Fruit fly (Drosophila melanogaster) whole organism, embryonic: ENCODE data around the gene Elp5.

ENCODE experiments used
- C15 ChIP-seq: fragments of 200-800 bp; sonication (Bioruptor generic); IDR thresholded peaks from 3 replicates; pipeline ENCODE4 v1.3.6; 2022; ENCODE audit warnings: missing biosample characterization, missing genetic modification characterization
- CG10209 ChIP-seq: fragments of 200-800 bp; sonication (Bioruptor generic); optimal IDR thresholded peaks from 3 replicates; lab custom pipeline; 2017; ENCODE audit warnings: missing biosample characterization, mild to moderate bottlenecking, missing genetic modification characterization, missing genetic modification reagents
- CG10274 ChIP-seq: fragments of 200-800 bp; sonication (Bioruptor generic); optimal IDR thresholded peaks from 3 replicates; lab custom pipeline; 2017; ENCODE audit warnings: missing biosample characterization, mild to moderate bottlenecking, missing genetic modification characterization
- CG11504 ChIP-seq: fragments of 200-800 bp; sonication (Bioruptor generic); optimal IDR thresholded peaks from 3 replicates; lab custom pipeline; 2019; ENCODE audit warnings: missing biosample characterization, mild to moderate bottlenecking, missing genetic modification characterization, moderate library complexity
- CG12104 ChIP-seq: fragments of 200-800 bp; sonication (Bioruptor generic); optimal IDR thresholded peaks from 3 replicates; lab custom pipeline; 2016; ENCODE audit warnings: missing biosample characterization, missing genetic modification characterization
- CG12219 ChIP-seq: fragments of 200-800 bp; sonication (Bioruptor generic); optimal IDR thresholded peaks from 3 replicates; lab custom pipeline; 2018; ENCODE audit warnings: missing biosample characterization, mild to moderate bottlenecking, missing genetic modification characterization
- CG13287 ChIP-seq: fragments of 200-800 bp; sonication (Bioruptor generic); IDR thresholded peaks from 2 replicates; pipeline ENCODE4 v1.3.6; 2022; ENCODE audit warnings: missing biosample characterization, missing genetic modification characterization; ENCODE audit not compliant: partially characterized antibody
- CG14667 ChIP-seq: fragments of 200-800 bp; sonication (Bioruptor generic); IDR thresholded peaks from 2 replicates; pipeline ENCODE4 v1.3.6; 2022; ENCODE audit warnings: missing biosample characterization, missing genetic modification characterization
- CG15479 ChIP-seq: fragments of 200-800 bp; sonication (Bioruptor generic); optimal IDR thresholded peaks from 3 replicates; lab custom pipeline; 2019; ENCODE audit warnings: missing biosample characterization, mild to moderate bottlenecking, missing genetic modification characterization, moderate library complexity
- CG17568 ChIP-seq: fragments of 200-800 bp; sonication (Bioruptor generic); optimal IDR thresholded peaks from 2 replicates; lab custom pipeline; 2018; ENCODE audit warnings: missing biosample characterization, mild to moderate bottlenecking, missing genetic modification characterization, moderate library complexity
- CG17912 ChIP-seq: fragments of 200-800 bp; sonication (Bioruptor generic); optimal IDR thresholded peaks from 2 replicates; lab custom pipeline; 2018; ENCODE audit warnings: missing biosample characterization, mild to moderate bottlenecking, missing genetic modification characterization
- CG18476 ChIP-seq: fragments of 200-800 bp; sonication (Bioruptor generic); optimal IDR thresholded peaks from 2 replicates; lab custom pipeline; 2016; ENCODE audit warnings: missing biosample characterization, mild to moderate bottlenecking, missing genetic modification characterization
- CG31224 ChIP-seq: fragments of 200-800 bp; sonication (Bioruptor generic); IDR thresholded peaks from 2 replicates; pipeline ENCODE4 v1.3.6; 2022; ENCODE audit warnings: missing biosample characterization, missing genetic modification characterization
- CG3163 ChIP-seq: fragments of 200-800 bp; sonication (Bioruptor generic); optimal IDR thresholded peaks from 3 replicates; lab custom pipeline; 2016; ENCODE audit warnings: missing biosample characterization, missing genetic modification characterization
- CG33557 ChIP-seq: fragments of 200-800 bp; sonication (Bioruptor generic); optimal IDR thresholded peaks from 2 replicates; lab custom pipeline; 2019; ENCODE audit warnings: missing biosample characterization, mild to moderate bottlenecking, missing genetic modification characterization, moderate library complexity
- CG4617 ChIP-seq: fragments of 200-800 bp; sonication (Bioruptor generic); optimal IDR thresholded peaks from 3 replicates; lab custom pipeline; 2016; ENCODE audit warnings: missing biosample characterization, missing genetic modification characterization, borderline replicate concordance
- CG6654 ChIP-seq: fragments of 200-800 bp; sonication (Bioruptor generic); optimal IDR thresholded peaks from 2 replicates; lab custom pipeline; 2017; ENCODE audit warnings: missing biosample characterization, mild to moderate bottlenecking, missing genetic modification characterization
- CG8290 ChIP-seq, 3 experiments: fragments of 200-800 bp; sonication (Bioruptor generic); optimal IDR thresholded peaks; 2 replicates each; lab custom pipeline; 2016 to 2019; ENCODE audit warnings: missing biosample characterization in 3 of 3, missing genetic modification characterization in 3 of 3, mild to moderate bottlenecking in 2 of 3, moderate library complexity in 1 of 3
- CG8944 ChIP-seq: fragments of 200-800 bp; sonication (Bioruptor generic); optimal IDR thresholded peaks from 3 replicates; lab custom pipeline; 2016; ENCODE audit warnings: missing biosample characterization, missing genetic modification characterization
- CG9437 ChIP-seq: fragments of 200-800 bp; sonication (Bioruptor generic); optimal IDR thresholded peaks from 2 replicates; lab custom pipeline; 2018; ENCODE audit warnings: missing biosample characterization, mild to moderate bottlenecking, missing genetic modification characterization
- Chrac-16 ChIP-seq: fragments of 200-800 bp; sonication (Bioruptor generic); optimal IDR thresholded peaks from 3 replicates; lab custom pipeline; 2016; ENCODE audit warnings: missing biosample characterization, missing genetic modification characterization
- CoRest ChIP-seq: fragments of 200-800 bp; sonication (Bioruptor generic); optimal IDR thresholded peaks from 3 replicates; lab custom pipeline; 2018; ENCODE audit warnings: missing biosample characterization, mild to moderate bottlenecking, missing genetic modification characterization, moderate library complexity
- D ChIP-seq, 2 experiments: fragments of 200-800 bp in 1 of 2; fragments of >200 bp in 1 of 2; sonication (Bioruptor generic) in 1 of 2; optimal IDR thresholded peaks; 2 replicates in 1 of 2; 3 replicates in 1 of 2; lab custom pipeline; 2017; ENCODE audit warnings: mild to moderate bottlenecking in 1 of 2, missing biosample characterization in 1 of 2, missing genetic modification characterization in 1 of 2, missing genetic modification reagents in 1 of 2
- D19A ChIP-seq: fragments of 200-800 bp; optimal IDR thresholded peaks from 3 replicates; lab custom pipeline; 2019; ENCODE audit warnings: missing biosample characterization, mild to moderate bottlenecking, missing genetic modification characterization, moderate library complexity
- GATAe ChIP-seq: fragments of 200-800 bp; sonication (Bioruptor generic); conservative IDR thresholded peaks from 2 replicates; pipeline ENCODE4 v1.3.6; 2022; ENCODE audit warnings: missing biosample characterization, missing genetic modification characterization
- HLH54F ChIP-seq: fragments of 200-800 bp; sonication (Bioruptor generic); optimal IDR thresholded peaks from 3 replicates; lab custom pipeline; 2016; ENCODE audit warnings: missing biosample characterization, missing genetic modification characterization
- Myb ChIP-seq: fragments of 200-800 bp; sonication (Bioruptor generic); optimal IDR thresholded peaks from 2 replicates; lab custom pipeline; 2016; ENCODE audit warnings: missing biosample characterization, missing genetic modification characterization
- Spps ChIP-seq: fragments of 200-800 bp; sonication (Bioruptor generic); optimal IDR thresholded peaks from 2 replicates; lab custom pipeline; 2018; ENCODE audit warnings: missing biosample characterization, mild to moderate bottlenecking, missing genetic modification characterization
- Sry-δ ChIP-seq: fragments of 200-800 bp; sonication (Bioruptor generic); optimal IDR thresholded peaks from 2 replicates; lab custom pipeline; 2016; ENCODE audit warnings: missing biosample characterization, missing genetic modification characterization
- amos ChIP-seq: fragments of 200-800 bp; sonication (Bioruptor generic); IDR thresholded peaks from 2 replicates; pipeline ENCODE4 v1.3.6; 2022; ENCODE audit warnings: missing biosample characterization, missing genetic modification characterization; ENCODE audit not compliant: partially characterized antibody
- bbx ChIP-seq: fragments of 200-800 bp; sonication (Bioruptor generic); IDR thresholded peaks from 2 replicates; pipeline ENCODE4 v1.3.6; 2022; ENCODE audit warnings: missing biosample characterization, missing genetic modification characterization; ENCODE audit not compliant: partially characterized antibody
- bigmax ChIP-seq: fragments of 200-800 bp; sonication (Bioruptor generic); optimal IDR thresholded peaks from 2 replicates; lab custom pipeline; 2018; ENCODE audit warnings: missing biosample characterization, mild to moderate bottlenecking, missing genetic modification characterization
- cad ChIP-seq: fragments of >200 bp; optimal IDR thresholded peaks from 2 replicates; lab custom pipeline; 2017; ENCODE audit warnings: missing biosample characterization, missing genetic modification characterization
- chinmo ChIP-seq: fragments of 200-800 bp; sonication (Bioruptor generic); IDR thresholded peaks from 4 replicates; pipeline ENCODE4 v1.3.6; 2022; ENCODE audit warnings: missing biosample characterization, missing genetic modification characterization; ENCODE audit not compliant: partially characterized antibody
- fd3F ChIP-seq: fragments of 200-800 bp; sonication (Bioruptor generic); optimal IDR thresholded peaks from 2 replicates; lab custom pipeline; 2018; ENCODE audit warnings: missing biosample characterization, mild to moderate bottlenecking, missing genetic modification characterization, moderate library complexity
- gem ChIP-seq: fragments of 200-800 bp; sonication (Bioruptor generic); optimal IDR thresholded peaks from 2 replicates; lab custom pipeline; 2019; ENCODE audit warnings: missing biosample characterization, mild to moderate bottlenecking, missing genetic modification characterization, moderate library complexity
- jigr1 ChIP-seq: fragments of 200-800 bp; sonication (Bioruptor generic); IDR thresholded peaks from 3 replicates; pipeline ENCODE4 v1.3.6; 2022; ENCODE audit warnings: missing biosample characterization, missing genetic modification characterization
- jumu ChIP-seq: fragments of 200-800 bp; sonication (Bioruptor generic); optimal IDR thresholded peaks from 3 replicates; lab custom pipeline; 2016; ENCODE audit warnings: missing biosample characterization, missing genetic modification characterization
- lov ChIP-seq, 2 experiments: fragments of 200-800 bp in 1 of 2; fragments of >200 bp in 1 of 2; sonication (Bioruptor generic) in 1 of 2; IDR thresholded peaks in 1 of 2; optimal IDR thresholded peaks in 1 of 2; 2 replicates in 1 of 2; 3 replicates in 1 of 2; pipeline versions ENCODE4 v1.3.6 to Lab custom; 2017 to 2022; ENCODE audit warnings: missing biosample characterization in 1 of 2, missing genetic modification characterization in 1 of 2
- luna ChIP-seq: fragments of 200-800 bp; sonication (Bioruptor generic); optimal IDR thresholded peaks from 2 replicates; lab custom pipeline; 2016; ENCODE audit warnings: missing biosample characterization, missing genetic modification characterization
- pan ChIP-seq, 4 experiments: fragments of >200 bp in 3 of 4; fragments of 200-800 bp in 1 of 4; sonication (Bioruptor generic) in 1 of 4; optimal IDR thresholded peaks in 3 of 4; IDR thresholded peaks in 1 of 4; 2 replicates each; pipeline versions ENCODE4 v1.3.6 to Lab custom; 2017 to 2022; ENCODE audit warnings: missing biosample characterization in 2 of 4, missing genetic modification characterization in 2 of 4, mixed read lengths in 1 of 4
- slbo ChIP-seq: fragments of 200-800 bp; sonication (Bioruptor generic); IDR thresholded peaks from 2 replicates; pipeline ENCODE4 v1.3.6; 2022; ENCODE audit warnings: missing biosample characterization, missing genetic modification characterization
- ssp ChIP-seq: fragments of 200-800 bp; sonication (Bioruptor generic); IDR thresholded peaks from 2 replicates; pipeline ENCODE4 v1.3.6; 2022; ENCODE audit warnings: missing biosample characterization, missing genetic modification characterization
- sug ChIP-seq: fragments of 200-800 bp; optimal IDR thresholded peaks from 2 replicates; lab custom pipeline; 2019; ENCODE audit warnings: missing biosample characterization, mild to moderate bottlenecking, missing genetic modification characterization, moderate library complexity
- tll ChIP-seq, 2 experiments: fragments of 200-800 bp in 1 of 2; fragments of >200 bp in 1 of 2; sonication (Bioruptor generic) in 1 of 2; optimal IDR thresholded peaks; 2 replicates each; lab custom pipeline; 2017 to 2019; ENCODE audit warnings: missing biosample characterization in 2 of 2, missing genetic modification characterization in 2 of 2, mild to moderate bottlenecking in 1 of 2, moderate library complexity in 1 of 2
- zfh1 ChIP-seq: fragments of 200-800 bp; sonication (Bioruptor generic); IDR thresholded peaks from 3 replicates; pipeline ENCODE4 v1.3.6; 2022; ENCODE audit warnings: missing biosample characterization, missing genetic modification characterization

The Elp5 gene

DNA sequence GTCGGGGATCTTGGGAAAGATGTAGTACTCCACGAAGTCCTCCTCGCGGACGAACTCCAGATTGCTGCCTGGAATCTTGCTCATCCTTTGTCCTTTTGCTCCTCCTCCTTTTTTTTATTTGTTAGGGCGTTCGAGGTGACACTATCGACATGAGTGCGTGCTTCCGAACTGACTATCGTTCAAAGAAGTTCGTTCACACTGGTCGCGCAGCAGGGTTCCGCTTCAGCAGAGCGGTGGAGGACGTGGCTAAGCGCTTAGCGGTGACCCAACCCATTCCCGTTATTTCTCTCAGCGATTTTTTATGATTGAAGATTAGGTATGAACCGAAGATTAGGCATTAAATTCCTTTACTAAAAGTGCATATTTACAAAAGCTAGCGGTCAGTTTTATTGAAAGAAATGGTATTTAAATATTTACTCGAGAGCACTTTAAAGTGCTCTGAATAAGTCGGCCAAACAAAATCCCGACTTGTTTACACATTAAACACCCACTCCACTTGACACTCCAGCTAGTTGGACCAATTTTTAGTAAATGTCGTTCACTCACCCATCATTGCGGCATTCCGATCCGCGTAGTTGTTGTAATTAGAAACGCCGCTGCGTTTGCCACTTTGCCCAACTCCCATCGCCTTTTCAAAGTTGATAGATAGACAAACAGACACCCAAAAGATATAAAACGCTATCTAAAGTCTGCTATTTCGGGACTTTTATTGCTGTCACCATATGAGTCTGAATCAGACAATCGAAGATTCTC is 8.6 kb downstream of the Elp5 start, which contains the start of the genes ecd and CG13806 (continued):
- no peak for TF ChIP-seq CG8290 (GFP tag; optimal IDR thresholded peaks at IDR 0.05; lab: Kevin White, UChicago)
- TF ChIP-seq CG8290 (tag; optimal IDR thresholded peaks at IDR 0.05; lab: Kevin White, UChicago) = peak; percentile 15 to 79
- TF ChIP-seq CG10274 (GFP tag; lab: Kevin White, UChicago) = no peak
- TF ChIP-seq CG17568 = no peak
- TF ChIP-seq CG6654 (GFP tag; lab: Kevin White, UChicago) = no peak
- no peak for TF ChIP-seq CG33557 (GFP tag; lab: Kevin White, UChicago)
- TF ChIP-seq C15 = no peak
- peak; percentile 89 for TF ChIP-seq ssp
- TF ChIP-seq CG12219 (GFP tag; lab: Kevin White, UChicago) = no peak
- TF ChIP-seq amos (GFP tag; lab: Robert Waterston, UW) = peak; percentile 98
- TF ChIP-seq bbx (GFP tag; lab: Robert Waterston, UW) = peak; percentile 93
- TF ChIP-seq CG3163 (GFP tag; lab: Kevin White, UChicago) = peak; percentile 56
- no peak for TF ChIP-seq CG12104 (GFP tag; lab: Kevin White, UChicago)
- peak; percentile 69 for TF ChIP-seq CoRest (tag; lab: Kevin White, UChicago)
- peak; percentile 43 for TF ChIP-seq CG8944 (GFP tag; lab: Kevin White, UChicago)
- TF ChIP-seq jumu = peak; percentile 41
- TF ChIP-seq bigmax = no peak
- TF ChIP-seq CG18476 (GFP tag; lab: Kevin White, UChicago) = no peak
- no peak for TF ChIP-seq lov (optimal IDR thresholded peaks at IDR 0.05; lab: Kevin White, UChicago)
- TF ChIP-seq lov (GFP tag; IDR thresholded peaks at IDR 0.05; lab: Robert Waterston, UW) = no peak
- TF ChIP-seq tll (GFP tag; optimal IDR thresholded peaks at IDR 0.05; lab: Kevin White, UChicago) = no peak
- TF ChIP-seq slbo (GFP tag; lab: Robert Waterston, UW) = peak; percentile 79
- peak; percentile 49 for TF ChIP-seq Chrac-16
- peak; percentile 70 for TF ChIP-seq Myb (GFP tag; lab: Kevin White, UChicago)
- no peak for TF ChIP-seq Spps (tag; lab: Kevin White, UChicago)
- TF ChIP-seq CG10209 (GFP tag; lab: Kevin White, UChicago) = no peak
- TF ChIP-seq HLH54F (GFP tag; lab: Kevin White, UChicago) = peak; percentile 30
- peak; percentile 37 for TF ChIP-seq luna (GFP tag; lab: Kevin White, UChicago)
- TF ChIP-seq jigr1 = no peak
- TF ChIP-seq CG13287 (GFP tag; lab: Robert Waterston, UW) = peak; percentile 94
- TF ChIP-seq sug = no peak
- TF ChIP-seq pan (optimal IDR thresholded peaks at IDR 0.05; lab: Kevin White, UChicago) = no peak
- peak in 1 of 2 experiments; percentile 62 for TF ChIP-seq pan (GFP tag; optimal IDR thresholded peaks at IDR 0.05 in 1 of 2, IDR thresholded peaks at IDR 0.05 in 1 of 2)
- TF ChIP-seq CG4617 (GFP tag; lab: Kevin White, UChicago) = peak; percentile 95
- TF ChIP-seq Sry-δ (GFP tag; lab: Kevin White, UChicago) = peak; percentile 98
- peak; percentile 93 for TF ChIP-seq chinmo (GFP tag; lab: Robert Waterston, UW)
- TF ChIP-seq D (optimal IDR thresholded peaks at IDR 0.05; lab: Kevin White, UChicago) = no peak
- no peak for TF ChIP-seq D (GFP tag; optimal IDR thresholded peaks at IDR 0.05; lab: Kevin White, UChicago)
- TF ChIP-seq fd3F = no peak
- TF ChIP-seq gem (tag; lab: Kevin White, UChicago) = no peak
- no peak for TF ChIP-seq CG15479
- TF ChIP-seq CG17912 = no peak
- TF ChIP-seq GATAe (GFP tag; lab: Robert Waterston, UW) = no peak
- no peak for TF ChIP-seq CG31224
- TF ChIP-seq CG14667 (GFP tag; lab: Robert Waterston, UW) = 0 out of 2 replicates have a peak, but pooled peaks have one; percentile 25
- TF ChIP-seq cad (GFP tag; lab: Kevin White, UChicago) = no peak
- no peak for TF ChIP-seq CG11504
- peak; percentile 67 for TF ChIP-seq zfh1
- TF ChIP-seq D19A (tag; lab: Kevin White, UChicago) = no peak
- no peak for TF ChIP-seq CG9437 (GFP tag; lab: Kevin White, UChicago)
